Worm (Caenorhabditis elegans) whole organism, mixed stage, embryonic: Measurements from ENCODE around the gene rabx-5.

ENCODE experiments used
- M03D4.4 ChIP-seq: sonication (generic microtip); optimal IDR thresholded peaks from 2 replicates; lab custom pipeline; 2017; ENCODE audit warnings: mild to moderate bottlenecking, missing genetic modification characterization, missing compliant biosample characterization
- bed-3 ChIP-seq: fragments of 200-800 bp; sonication (Bioruptor generic); optimal IDR thresholded peaks from 3 replicates; lab custom pipeline; 2018; ENCODE audit warnings: mild to moderate bottlenecking, missing genetic modification characterization, moderate library complexity, missing compliant biosample characterization
- blmp-1 ChIP-seq: fragments of 150-350 bp; optimal IDR thresholded peaks from 2 replicates; lab custom pipeline; 2014; ENCODE audit warnings: missing biosample characterization, missing genetic modification characterization
- ceh-39 ChIP-seq: fragments of 150-350 bp; optimal IDR thresholded peaks from 2 replicates; lab custom pipeline; 2014; ENCODE audit warnings: missing biosample characterization, missing genetic modification characterization
- ceh-43 ChIP-seq: fragments of 200-800 bp; sonication (Bioruptor generic); optimal IDR thresholded peaks from 2 replicates; lab custom pipeline; 2018; ENCODE audit warnings: mild to moderate bottlenecking, missing genetic modification characterization, moderate library complexity, missing compliant biosample characterization
- ceh-83 ChIP-seq: fragments of 200-800 bp; sonication (Bioruptor generic); optimal IDR thresholded peaks from 2 replicates; lab custom pipeline; 2018; ENCODE audit warnings: mild to moderate bottlenecking, missing genetic modification characterization, missing compliant biosample characterization
- ces-1 ChIP-seq: fragments of 150-350 bp; optimal IDR thresholded peaks from 2 replicates; lab custom pipeline; 2014; ENCODE audit warnings: missing biosample characterization, missing genetic modification reagents, missing genetic modification characterization
- cnd-1 ChIP-seq: fragments of 200-800 bp; sonication (Bioruptor generic); optimal IDR thresholded peaks from 2 replicates; lab custom pipeline; 2018; ENCODE audit warnings: mild to moderate bottlenecking, missing genetic modification characterization, missing compliant biosample characterization
- drap-1 ChIP-seq: fragments of 200-800 bp; sonication (Bioruptor generic); optimal IDR thresholded peaks from 3 replicates; lab custom pipeline; 2018; ENCODE audit warnings: mild to moderate bottlenecking, missing genetic modification characterization, missing compliant biosample characterization
- elt-1 ChIP-seq: sonication (generic microtip); optimal IDR thresholded peaks from 2 replicates; lab custom pipeline; 2017; ENCODE audit warnings: missing genetic modification characterization, mild to moderate bottlenecking, missing compliant biosample characterization, antibody characterized with exemption, moderate library complexity, borderline replicate concordance; ENCODE audit not compliant: insufficient read depth
- elt-3 ChIP-seq: fragments of 150-350 bp; optimal IDR thresholded peaks from 2 replicates; lab custom pipeline; 2014; ENCODE audit warnings: missing biosample characterization, missing genetic modification characterization
- flh-1 ChIP-seq: fragments of 200-800 bp; sonication (Bioruptor generic); optimal IDR thresholded peaks from 2 replicates; lab custom pipeline; 2018; ENCODE audit warnings: mild to moderate bottlenecking, missing genetic modification characterization, moderate library complexity, missing compliant biosample characterization
- ham-2 ChIP-seq: fragments of 200-800 bp; sonication (Bioruptor generic); optimal IDR thresholded peaks from 2 replicates; lab custom pipeline; 2018; ENCODE audit warnings: mild to moderate bottlenecking, missing genetic modification characterization, missing compliant biosample characterization
- hlh-1 ChIP-seq: fragments of 150-350 bp; optimal IDR thresholded peaks from 2 replicates; lab custom pipeline; 2014; ENCODE audit warnings: missing biosample characterization, missing genetic modification reagents, missing genetic modification characterization
- lin-13 ChIP-seq: fragments of 150-350 bp; optimal IDR thresholded peaks from 2 replicates; lab custom pipeline; 2014; ENCODE audit warnings: missing biosample characterization, missing genetic modification characterization
- lin-32 ChIP-seq: fragments of 200-800 bp; sonication (Bioruptor generic); optimal IDR thresholded peaks from 2 replicates; lab custom pipeline; 2018; ENCODE audit warnings: mild to moderate bottlenecking, missing genetic modification characterization, missing compliant biosample characterization
- lsy-2 ChIP-seq: fragments of 150-350 bp; optimal IDR thresholded peaks from 2 replicates; lab custom pipeline; 2014; ENCODE audit warnings: missing biosample characterization, missing genetic modification characterization
- mab-5 ChIP-seq: fragments of 150-350 bp; optimal IDR thresholded peaks from 2 replicates; lab custom pipeline; 2014; ENCODE audit warnings: missing biosample characterization, missing genetic modification characterization
- mep-1 ChIP-seq: fragments of 150-350 bp; optimal IDR thresholded peaks from 2 replicates; lab custom pipeline; 2017; ENCODE audit warnings: missing biosample characterization, missing genetic modification reagents, missing genetic modification characterization, inconsistent platforms
- mls-2 ChIP-seq: sonication (generic microtip); optimal IDR thresholded peaks from 2 replicates; lab custom pipeline; 2016; ENCODE audit warnings: mild to moderate bottlenecking, missing genetic modification characterization, moderate library complexity, missing compliant biosample characterization
- nhr-12 ChIP-seq: fragments of 150-350 bp; optimal IDR thresholded peaks from 2 replicates; lab custom pipeline; 2014; ENCODE audit warnings: missing biosample characterization, missing genetic modification characterization
- nhr-2 ChIP-seq: fragments of 150-350 bp; optimal IDR thresholded peaks from 2 replicates; lab custom pipeline; 2014; ENCODE audit warnings: missing biosample characterization, missing genetic modification characterization
- nhr-237 ChIP-seq: fragments of 150-350 bp; optimal IDR thresholded peaks from 2 replicates; lab custom pipeline; 2014; ENCODE audit warnings: missing biosample characterization, missing genetic modification characterization
- nhr-28 ChIP-seq: fragments of 150-350 bp; optimal IDR thresholded peaks from 2 replicates; lab custom pipeline; 2014; ENCODE audit warnings: missing biosample characterization, missing genetic modification characterization
- nhr-76 ChIP-seq: sonication (generic microtip); optimal IDR thresholded peaks from 2 replicates; lab custom pipeline; 2017; ENCODE audit warnings: missing biosample characterization, missing genetic modification characterization
- pha-4 ChIP-seq: fragments of 150-350 bp; optimal IDR thresholded peaks from 2 replicates; lab custom pipeline; 2018; ENCODE audit warnings: missing biosample characterization, missing genetic modification reagents, missing genetic modification characterization
- sem-2 ChIP-seq: fragments of 200-800 bp; sonication (Bioruptor generic); optimal IDR thresholded peaks from 2 replicates; lab custom pipeline; 2018; ENCODE audit warnings: mild to moderate bottlenecking, missing genetic modification characterization, missing compliant biosample characterization
- snpc-4 ChIP-seq: fragments of 150-350 bp; optimal IDR thresholded peaks from 2 replicates; lab custom pipeline; 2014; ENCODE audit warnings: missing biosample characterization, missing genetic modification characterization
- sptf-1 ChIP-seq: sonication (generic microtip); optimal IDR thresholded peaks from 2 replicates; lab custom pipeline; 2017; ENCODE audit warnings: mild to moderate bottlenecking, missing genetic modification characterization, moderate library complexity, missing compliant biosample characterization
- tbx-8 ChIP-seq: fragments of 200-800 bp; sonication (Bioruptor generic); optimal IDR thresholded peaks from 2 replicates; lab custom pipeline; 2018; ENCODE audit warnings: mild to moderate bottlenecking, missing genetic modification characterization, moderate library complexity, missing compliant biosample characterization
- unc-120 ChIP-seq: sonication (generic microtip); optimal IDR thresholded peaks from 2 replicates; lab custom pipeline; 2017; ENCODE audit warnings: missing genetic modification characterization, missing compliant biosample characterization; ENCODE audit not compliant: poor library complexity, severe bottlenecking
- unc-39 ChIP-seq: fragments of 150-350 bp; optimal IDR thresholded peaks from 2 replicates; lab custom pipeline; 2014; ENCODE audit warnings: missing biosample characterization, missing genetic modification characterization
- unc-62 ChIP-seq: fragments of 150-350 bp; optimal IDR thresholded peaks from 2 replicates; lab custom pipeline; 2014; ENCODE audit warnings: missing biosample characterization, missing genetic modification reagents, missing genetic modification characterization
- zip-8 ChIP-seq: fragments of 150-350 bp; optimal IDR thresholded peaks from 2 replicates; lab custom pipeline; 2014; ENCODE audit warnings: missing biosample characterization, missing genetic modification characterization
- ztf-11 ChIP-seq: fragments of 150-350 bp; optimal IDR thresholded peaks from 2 replicates; lab custom pipeline; 2014; ENCODE audit warnings: missing biosample characterization, missing genetic modification characterization

Gene rabx-5

ce11 chrIII:10629043-10629442 lies 23.9 kb downstream of the rabx-5 start, which contains the start of gene swt-4:
swt-4 (minus strand) TSS chrIII:10629143.
- TF ChIP-seq hlh-1 (no peak), flh-1 (GFP tag; lab: Kevin White, UChicago) (no peak), cnd-1 (no peak), lin-13 (tag; lab: Kevin White, UChicago) (no peak), elt-3 (no peak), lin-32 (GFP tag; lab: Kevin White, UChicago) (no peak), nhr-237 (tag; lab: Kevin White, UChicago) (no peak), mls-2 (tag; lab: Kevin White, UChicago) (no peak), mab-5 (no peak)

ce11 chrIII:10629795-10630194 lies 24.6 kb downstream of the rabx-5 start:
- no peak for TF ChIP-seq mab-5
- no peak for TF ChIP-seq ceh-39 (tag; lab: Kevin White, UChicago)
- TF ChIP-seq ztf-11 (tag; lab: Kevin White, UChicago) = no peak
- no peak for TF ChIP-seq unc-120 (tag; lab: Kevin White, UChicago)
- no peak for TF ChIP-seq cnd-1
- no peak for TF ChIP-seq M03D4.4
- TF ChIP-seq elt-3 = no peak

- TF ChIP-seq elt-1 (tag; lab: Kevin White, UChicago) (no peak), mab-5 (no peak), nhr-76 (no peak), hlh-1 (no peak), zip-8 (tag; lab: Kevin White, UChicago) (no peak), nhr-12 (tag; lab: Kevin White, UChicago) (no peak), snpc-4 (no peak), tbx-8 (GFP tag; lab: Kevin White, UChicago) (no peak), ceh-43 (GFP tag; lab: Kevin White, UChicago) (no peak), unc-62 (GFP tag; lab: Kevin White, UChicago) (no peak)
- TF ChIP-seq, all 35 proteins: peak for 0
Observed at ce11 chrIII:10631870-10632509, 26.8 kb downstream of the rabx-5 start.

ce11 chrIII:10632590-10633402 lies 27.6 kb downstream of the rabx-5 start, which contains the start of gene Y39A1A.10:
Y39A1A.10 (plus strand) TSS chrIII:10632728.
- TF ChIP-seq nhr-12 (tag; lab: Kevin White, UChicago) (no peak), mls-2 (tag; lab: Kevin White, UChicago) (peak; percentile 25), mab-5 (no peak), elt-3 (no peak), zip-8 (tag; lab: Kevin White, UChicago) (no peak), sptf-1 (tag; lab: Kevin White, UChicago) (peak; percentile 25)

- TF ChIP-seq ces-1 (GFP tag; lab: Kevin White, UChicago) = no peak
- no peak for TF ChIP-seq lin-13 (tag; lab: Kevin White, UChicago)
- TF ChIP-seq mep-1 (tag; lab: Kevin White, UChicago) = no peak
- no peak for TF ChIP-seq unc-62 (GFP tag; lab: Kevin White, UChicago)
- TF ChIP-seq bed-3 (GFP tag; lab: Kevin White, UChicago) = no peak
- TF ChIP-seq lin-32 (GFP tag; lab: Kevin White, UChicago) = no peak
- no peak for TF ChIP-seq ham-2 (GFP tag; lab: Kevin White, UChicago)
- TF ChIP-seq sem-2 (GFP tag; lab: Kevin White, UChicago) = no peak
- TF ChIP-seq ztf-11 (tag; lab: Kevin White, UChicago) = no peak
Observed at ce11 chrIII:10633403-10633674, 28.2 kb downstream of the rabx-5 start, which contains the start of gene Y39A1A.9. Y39A1A.9 (minus strand) TSS chrIII:10633501.

ce11 chrIII:10634034-10634433 lies 28.9 kb downstream of the rabx-5 start:
- TF ChIP-seq unc-39 (tag; lab: Kevin White, UChicago) = no peak
- peak; percentile 55 for TF ChIP-seq lsy-2
- peak; percentile 22 for TF ChIP-seq lin-13 (tag; lab: Kevin White, UChicago)
- peak; percentile 50 for TF ChIP-seq flh-1 (GFP tag; lab: Kevin White, UChicago)
- TF ChIP-seq ham-2 (GFP tag; lab: Kevin White, UChicago) = no peak
- peak; percentile 69 for TF ChIP-seq ces-1 (GFP tag; lab: Kevin White, UChicago)
- TF ChIP-seq sptf-1 (tag; lab: Kevin White, UChicago) = peak; percentile 77
- peak; percentile 16 for TF ChIP-seq bed-3 (GFP tag; lab: Kevin White, UChicago)
- no peak for TF ChIP-seq lin-32 (GFP tag; lab: Kevin White, UChicago)
- no peak for TF ChIP-seq zip-8 (tag; lab: Kevin White, UChicago)
- peak; percentile 68 for TF ChIP-seq mep-1 (tag; lab: Kevin White, UChicago)
- no peak for TF ChIP-seq tbx-8 (GFP tag; lab: Kevin White, UChicago)
- TF ChIP-seq nhr-2 (tag; lab: Kevin White, UChicago) = peak; percentile 77
- no peak for TF ChIP-seq nhr-28
- TF ChIP-seq hlh-1 = peak; percentile 38
- no peak for TF ChIP-seq ceh-83 (GFP tag; lab: Kevin White, UChicago)
- TF ChIP-seq nhr-237 (tag; lab: Kevin White, UChicago) = peak; percentile 56
- TF ChIP-seq pha-4 (tag; lab: Kevin White, UChicago) = peak; percentile 47
- TF ChIP-seq blmp-1 (tag; lab: Kevin White, UChicago) = no peak
- TF ChIP-seq elt-3 = no peak
- TF ChIP-seq mls-2 (tag; lab: Kevin White, UChicago) = no peak
- TF ChIP-seq cnd-1 = no peak
- peak; percentile 35 for TF ChIP-seq unc-120 (tag; lab: Kevin White, UChicago)
- TF ChIP-seq ztf-11 (tag; lab: Kevin White, UChicago) = no peak
- peak; percentile 33 for TF ChIP-seq M03D4.4
- TF ChIP-seq drap-1 (GFP tag; lab: Kevin White, UChicago) = peak; percentile 52
